Worm (Caenorhabditis elegans) whole organism, late embryonic: ENCODE results near the gene smg-3.
A peak's percentile ranks its signal among the peaks of the same experiment; 100 is the strongest.

ENCODE experiments used
- C08G9.2 ChIP-seq: sonication (generic microtip); optimal IDR thresholded peaks from 2 replicates; lab custom pipeline; 2016; ENCODE audit warnings: mild to moderate bottlenecking, missing genetic modification characterization, moderate library complexity, missing compliant biosample characterization
- C38D4.7 ChIP-seq: fragments of 200-800 bp; sonication (Bioruptor generic); optimal IDR thresholded peaks from 2 replicates; lab custom pipeline; 2018; ENCODE audit warnings: mild to moderate bottlenecking, missing genetic modification characterization, moderate library complexity, missing compliant biosample characterization
- F13H6.1 ChIP-seq: sonication (generic microtip); optimal IDR thresholded peaks from 2 replicates; lab custom pipeline; 2016; ENCODE audit warnings: missing genetic modification characterization, missing compliant biosample characterization
- K02D7.2 ChIP-seq: sonication (generic microtip); optimal IDR thresholded peaks from 2 replicates; lab custom pipeline; 2017; ENCODE audit warnings: mild to moderate bottlenecking, missing genetic modification characterization, missing compliant biosample characterization
- K09A11.1 ChIP-seq: sonication (generic microtip); optimal IDR thresholded peaks from 2 replicates; lab custom pipeline; 2017; ENCODE audit warnings: antibody characterized with exemption, mild to moderate bottlenecking, missing genetic modification characterization, missing compliant biosample characterization; ENCODE audit not compliant: insufficient read depth
- T23F11.4 ChIP-seq: fragments of 200-800 bp; sonication (Bioruptor generic); optimal IDR thresholded peaks from 2 replicates; lab custom pipeline; 2018; ENCODE audit warnings: mild to moderate bottlenecking, missing genetic modification characterization, missing compliant biosample characterization
- Y22D7AL.16 ChIP-seq: sonication (generic microtip); optimal IDR thresholded peaks from 2 replicates; lab custom pipeline; 2016; ENCODE audit warnings: missing genetic modification characterization, missing compliant biosample characterization
- ahr-1 ChIP-seq: sonication (generic microtip); optimal IDR thresholded peaks from 2 replicates; lab custom pipeline; 2016; ENCODE audit warnings: missing genetic modification characterization, missing compliant biosample characterization
- ceh-14 ChIP-seq: sonication (generic microtip); optimal IDR thresholded peaks from 2 replicates; lab custom pipeline; 2016; ENCODE audit warnings: missing genotype, missing genetic modification characterization, missing compliant biosample characterization
- ceh-18 ChIP-seq: sonication (generic microtip); optimal IDR thresholded peaks from 2 replicates; lab custom pipeline; 2016; ENCODE audit warnings: missing genetic modification characterization, missing compliant biosample characterization
- ceh-2 ChIP-seq: sonication (generic microtip); optimal IDR thresholded peaks from 2 replicates; lab custom pipeline; 2016; ENCODE audit warnings: missing genotype, missing genetic modification characterization, missing compliant biosample characterization
- ceh-24 ChIP-seq: sonication (generic microtip); optimal IDR thresholded peaks from 2 replicates; lab custom pipeline; 2016; ENCODE audit warnings: mild to moderate bottlenecking, missing genetic modification characterization, missing compliant biosample characterization
- ceh-31 ChIP-seq: sonication (generic microtip); optimal IDR thresholded peaks from 2 replicates; lab custom pipeline; 2016; ENCODE audit warnings: missing genetic modification characterization, missing compliant biosample characterization
- ceh-34 ChIP-seq: sonication (generic microtip); optimal IDR thresholded peaks from 2 replicates; lab custom pipeline; 2016; ENCODE audit warnings: mild to moderate bottlenecking, missing genetic modification characterization, missing compliant biosample characterization
- ceh-45 ChIP-seq: fragments of 200-800 bp; sonication (Bioruptor generic); IDR thresholded peaks from 2 replicates; pipeline ENCODE4 v1.3.6; 2022; ENCODE audit warnings: missing genetic modification reagents, missing genetic modification characterization, missing compliant biosample characterization
- ceh-48 ChIP-seq: sonication (generic microtip); optimal IDR thresholded peaks from 2 replicates; lab custom pipeline; 2016; ENCODE audit warnings: missing genetic modification characterization, inconsistent platforms, missing compliant biosample characterization
- ceh-9 ChIP-seq: sonication (generic microtip); optimal IDR thresholded peaks from 2 replicates; lab custom pipeline; 2016; ENCODE audit warnings: mild to moderate bottlenecking, missing genetic modification characterization, inconsistent platforms, missing compliant biosample characterization
- elt-4 ChIP-seq: sonication (generic microtip); optimal IDR thresholded peaks from 2 replicates; lab custom pipeline; 2016; ENCODE audit warnings: missing genetic modification characterization, missing compliant biosample characterization
- eyg-1 ChIP-seq: sonication (generic microtip); optimal IDR thresholded peaks from 2 replicates; lab custom pipeline; 2016; ENCODE audit warnings: missing genotype, missing genetic modification characterization, missing compliant biosample characterization
- fax-1 ChIP-seq: sonication (generic microtip); optimal IDR thresholded peaks from 2 replicates; lab custom pipeline; 2016; ENCODE audit warnings: missing genotype, missing genetic modification characterization, missing compliant biosample characterization
- fkh-10 ChIP-seq: fragments of 150-350 bp; optimal IDR thresholded peaks from 2 replicates; lab custom pipeline; 2014; ENCODE audit warnings: missing biosample characterization, missing genetic modification reagents, missing genetic modification characterization
- fkh-6 ChIP-seq: sonication (generic microtip); optimal IDR thresholded peaks from 2 replicates; lab custom pipeline; 2016; ENCODE audit warnings: missing genetic modification characterization, missing compliant biosample characterization
- hlh-13 ChIP-seq: fragments of 200-800 bp; sonication (Bioruptor generic); optimal IDR thresholded peaks from 2 replicates; lab custom pipeline; 2018; ENCODE audit warnings: mild to moderate bottlenecking, missing genetic modification characterization, missing compliant biosample characterization
- hlh-15 ChIP-seq: sonication (generic microtip); optimal IDR thresholded peaks from 2 replicates; lab custom pipeline; 2016; ENCODE audit warnings: missing genetic modification characterization, missing compliant biosample characterization
- hlh-30 ChIP-seq: sonication (generic microtip); optimal IDR thresholded peaks from 2 replicates; lab custom pipeline; 2017; ENCODE audit warnings: antibody characterized with exemption, missing genetic modification characterization, missing compliant biosample characterization; ENCODE audit not compliant: insufficient read depth
- hlh-8 ChIP-seq: sonication (generic microtip); optimal IDR thresholded peaks from 2 replicates; lab custom pipeline; 2016; ENCODE audit warnings: missing genotype, missing genetic modification characterization, missing compliant biosample characterization
- lin-11 ChIP-seq: fragments of 200-800 bp; sonication (Bioruptor generic); optimal IDR thresholded peaks from 2 replicates; lab custom pipeline; 2018; ENCODE audit warnings: mild to moderate bottlenecking, missing genetic modification characterization, missing compliant biosample characterization
- madf-2 ChIP-seq: sonication (generic microtip); optimal IDR thresholded peaks from 2 replicates; lab custom pipeline; 2017; ENCODE audit warnings: missing genetic modification characterization, missing compliant biosample characterization
- nhr-11 ChIP-seq: fragments of 150-350 bp; optimal IDR thresholded peaks from 2 replicates; lab custom pipeline; 2014; ENCODE audit warnings: missing biosample characterization, missing genetic modification characterization
- nhr-232 ChIP-seq: sonication (generic microtip); optimal IDR thresholded peaks from 2 replicates; lab custom pipeline; 2016; ENCODE audit warnings: missing genetic modification characterization, missing compliant biosample characterization
- npax-4 ChIP-seq: sonication (generic microtip); optimal IDR thresholded peaks from 2 replicates; lab custom pipeline; 2016; ENCODE audit warnings: missing genetic modification characterization, missing compliant biosample characterization
- odd-2 ChIP-seq: sonication (generic microtip); optimal IDR thresholded peaks from 2 replicates; lab custom pipeline; 2017; ENCODE audit warnings: antibody characterized with exemption, mild to moderate bottlenecking, missing genetic modification characterization, missing compliant biosample characterization
- pag-3 ChIP-seq: sonication (generic microtip); optimal IDR thresholded peaks from 2 replicates; lab custom pipeline; 2016; ENCODE audit warnings: missing compliant biosample characterization, missing genetic modification characterization, borderline replicate concordance
- pat-9 ChIP-seq: fragments of 200-800 bp; sonication (Bioruptor generic); optimal IDR thresholded peaks from 2 replicates; lab custom pipeline; 2018; ENCODE audit warnings: mild to moderate bottlenecking, missing genetic modification characterization, moderate library complexity, missing compliant biosample characterization
- pax-1 ChIP-seq: fragments of 150-350 bp; optimal IDR thresholded peaks from 2 replicates; lab custom pipeline; 2014; ENCODE audit warnings: missing biosample characterization, missing genetic modification characterization
- pha-2 ChIP-seq: sonication (generic microtip); optimal IDR thresholded peaks from 2 replicates; lab custom pipeline; 2017; ENCODE audit warnings: mild to moderate bottlenecking, missing genetic modification characterization, missing compliant biosample characterization
- pha-4 ChIP-seq: fragments of 150-350 bp; optimal IDR thresholded peaks from 2 replicates; lab custom pipeline; 2018; ENCODE audit warnings: missing biosample characterization, missing genetic modification reagents, missing genetic modification characterization
- pqm-1 ChIP-seq: sonication (generic microtip); optimal IDR thresholded peaks from 2 replicates; lab custom pipeline; 2016; ENCODE audit warnings: missing genetic modification characterization, missing compliant biosample characterization
- pros-1 ChIP-seq: fragments of 150-350 bp; optimal IDR thresholded peaks from 2 replicates; lab custom pipeline; 2014; ENCODE audit warnings: missing biosample characterization, missing genetic modification reagents, missing genetic modification characterization
- ref-2 ChIP-seq: sonication (generic microtip); optimal IDR thresholded peaks from 2 replicates; lab custom pipeline; 2016; ENCODE audit warnings: missing genetic modification characterization, missing compliant biosample characterization
- rnt-1 ChIP-seq: sonication (generic microtip); optimal IDR thresholded peaks from 2 replicates; lab custom pipeline; 2016; ENCODE audit warnings: missing genetic modification characterization, missing compliant biosample characterization
- sdc-2 ChIP-seq: sonication (generic microtip); optimal IDR thresholded peaks from 2 replicates; lab custom pipeline; 2016; ENCODE audit warnings: missing genotype, missing genetic modification characterization, missing compliant biosample characterization
- sox-2 ChIP-seq: fragments of 200-800 bp; sonication (Bioruptor generic); IDR thresholded peaks from 2 replicates; pipeline ENCODE4 v1.3.6; 2022; ENCODE audit warnings: missing genetic modification reagents, missing genetic modification characterization, missing compliant biosample characterization
- sox-4 ChIP-seq: sonication (generic microtip); optimal IDR thresholded peaks from 2 replicates; lab custom pipeline; 2017; ENCODE audit warnings: mild to moderate bottlenecking, missing genetic modification characterization, inconsistent platforms, missing compliant biosample characterization
- syd-9 ChIP-seq: sonication (generic microtip); optimal IDR thresholded peaks from 2 replicates; lab custom pipeline; 2016; ENCODE audit warnings: mild to moderate bottlenecking, missing genetic modification characterization, moderate library complexity, missing compliant biosample characterization
- tbx-2 ChIP-seq: sonication (generic microtip); optimal IDR thresholded peaks from 2 replicates; lab custom pipeline; 2016; ENCODE audit warnings: missing genetic modification characterization, missing compliant biosample characterization
- tbx-7 ChIP-seq: sonication (generic microtip); optimal IDR thresholded peaks from 2 replicates; lab custom pipeline; 2016; ENCODE audit warnings: missing genotype, missing genetic modification characterization, missing compliant biosample characterization
- ttx-3 ChIP-seq: sonication (generic microtip); optimal IDR thresholded peaks from 2 replicates; lab custom pipeline; 2016; ENCODE audit warnings: missing genetic modification reagents, missing genetic modification characterization, missing compliant biosample characterization
- unc-3 ChIP-seq, 2 experiments: fragments of 200-800 bp in 1 of 2; sonication (Bioruptor generic) in 1 of 2; sonication (generic microtip) in 1 of 2; conservative IDR thresholded peaks in 1 of 2; optimal IDR thresholded peaks in 1 of 2; 2 replicates each; pipeline versions ENCODE4 v1.3.6 to Lab custom; 2016 to 2022; ENCODE audit warnings: missing compliant biosample characterization in 2 of 2, missing genetic modification characterization in 2 of 2, missing genetic modification reagents in 1 of 2
- unc-55 ChIP-seq: sonication (generic microtip); optimal IDR thresholded peaks from 2 replicates; lab custom pipeline; 2017; ENCODE audit warnings: missing biosample characterization, missing genetic modification reagents, missing genetic modification characterization
- unc-86 ChIP-seq: sonication (generic microtip); optimal IDR thresholded peaks from 2 replicates; lab custom pipeline; 2016; ENCODE audit warnings: missing genetic modification characterization, missing compliant biosample characterization
- zip-5 ChIP-seq: sonication (generic microtip); optimal IDR thresholded peaks from 2 replicates; lab custom pipeline; 2016; ENCODE audit warnings: missing genetic modification characterization, missing compliant biosample characterization
- ztf-16 ChIP-seq: sonication (generic microtip); optimal IDR thresholded peaks from 2 replicates; lab custom pipeline; 2017; ENCODE audit warnings: missing genetic modification characterization, missing compliant biosample characterization

The smg-3 gene

DNA sequence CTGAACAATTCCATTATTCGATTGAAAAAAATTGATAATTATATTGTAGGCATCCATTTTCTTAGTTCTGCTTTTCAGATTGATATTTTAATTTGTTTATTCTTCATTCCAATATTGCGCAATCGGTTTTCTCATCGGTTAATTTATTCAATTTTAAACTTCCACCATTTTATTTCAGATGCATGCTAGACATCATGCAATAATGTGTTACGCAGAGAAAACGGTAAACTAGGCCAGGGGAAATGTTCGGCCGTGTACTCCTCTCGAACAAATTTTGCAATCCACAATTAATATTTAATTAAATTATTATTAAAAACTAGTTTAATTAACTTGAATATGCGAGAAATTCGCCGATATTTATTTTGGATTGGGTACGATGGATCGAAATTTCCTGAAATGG is 51.2 kb downstream of the smg-3 start, which contains the start of gene Y73B6BL.29:
Y73B6BL.29 (plus strand) TSS at position 263 of the 400 bp plus-strand sequence.
- TF ChIP-seq unc-3 (GFP tag; conservative IDR thresholded peaks at IDR 0.05; lab: Robert Waterston, UW) (no peak), unc-3 (tag; optimal IDR thresholded peaks at IDR 0.05; lab: Kevin White, UChicago) (peak; percentile 27), ceh-31 (peak; percentile 91), tbx-2 (tag; lab: Kevin White, UChicago) (peak; percentile 87), hlh-15 (tag; lab: Kevin White, UChicago) (no peak), odd-2 (tag; lab: Kevin White, UChicago) (no peak), sox-4 (no peak), hlh-13 (no peak), sdc-2 (tag; lab: Kevin White, UChicago) (no peak), ceh-48 (tag; lab: Kevin White, UChicago) (no peak), tbx-7 (tag; lab: Kevin White, UChicago) (peak; percentile 86), ceh-45 (GFP tag; lab: Robert Waterston, UW) (no peak), nhr-232 (tag; lab: Kevin White, UChicago) (no peak), pros-1 (tag; lab: Kevin White, UChicago) (no peak), npax-4 (no peak), syd-9 (tag; lab: Kevin White, UChicago) (no peak), K02D7.2 (tag; lab: Kevin White, UChicago) (no peak), ceh-18 (tag; lab: Kevin White, UChicago) (peak; percentile 27), pha-2 (tag; lab: Kevin White, UChicago) (peak; percentile 40), ceh-9 (no peak), unc-55 (GFP tag; lab: Kevin White, UChicago) (peak; percentile 6), ceh-34 (tag; lab: Kevin White, UChicago) (peak; percentile 13), zip-5 (peak; percentile 84), lin-11 (tag; lab: Kevin White, UChicago) (no peak), ref-2 (peak; percentile 90), nhr-11 (tag; lab: Kevin White, UChicago) (no peak), hlh-8 (peak; percentile 86), T23F11.4 (no peak), Y22D7AL.16 (tag; lab: Kevin White, UChicago) (no peak), K09A11.1 (no peak), elt-4 (tag; lab: Kevin White, UChicago) (no peak), ahr-1 (no peak), ttx-3 (peak; percentile 54), C38D4.7 (GFP tag; lab: Kevin White, UChicago) (no peak), ceh-2 (peak; percentile 92), pat-9 (tag; lab: Kevin White, UChicago) (no peak), unc-86 (tag; lab: Kevin White, UChicago) (peak; percentile 12), fax-1 (tag; lab: Kevin White, UChicago) (peak; percentile 75), fkh-10 (GFP tag; lab: Kevin White, UChicago) (no peak), fkh-6 (tag; lab: Kevin White, UChicago) (no peak), madf-2 (no peak), ceh-24 (tag; lab: Kevin White, UChicago) (no peak), rnt-1 (tag; lab: Kevin White, UChicago) (peak; percentile 59), pha-4 (tag; lab: Kevin White, UChicago) (no peak), C08G9.2 (tag; lab: Kevin White, UChicago) (peak; percentile 93), ceh-14 (tag; lab: Kevin White, UChicago) (peak; percentile 56), ztf-16 (peak; percentile 17), F13H6.1 (tag; lab: Kevin White, UChicago) (peak; percentile 46), pax-1 (tag; lab: Kevin White, UChicago) (peak; percentile 63), hlh-30 (no peak), sox-2 (GFP tag; lab: Robert Waterston, UW) (no peak), pag-3 (tag; lab: Kevin White, UChicago) (no peak), eyg-1 (tag; lab: Kevin White, UChicago) (no peak), pqm-1 (tag; lab: Kevin White, UChicago) (peak; percentile 69)
